Fruit fly (Drosophila melanogaster) whole organism, embryonic: ENCODE measurements around the gene mRpL50.

Experiments
- Atf6 ChIP-seq: fragments of 200-800 bp; sonication (Bioruptor generic); IDR thresholded peaks from 2 replicates; pipeline ENCODE4 v1.3.6; 2022; ENCODE audit warnings: missing biosample characterization, missing genetic modification characterization
- CG10209 ChIP-seq: fragments of 200-800 bp; sonication (Bioruptor generic); optimal IDR thresholded peaks from 3 replicates; lab custom pipeline; 2017; ENCODE audit warnings: missing biosample characterization, mild to moderate bottlenecking, missing genetic modification characterization, missing genetic modification reagents
- CG11696 ChIP-seq: fragments of 200-800 bp; sonication (Bioruptor generic); IDR thresholded peaks from 2 replicates; pipeline ENCODE4 v1.3.6; 2022; ENCODE audit warnings: missing biosample characterization, missing genetic modification characterization
- CG12769 ChIP-seq: fragments of 200-800 bp; sonication (Bioruptor generic); optimal IDR thresholded peaks from 2 replicates; lab custom pipeline; 2019; ENCODE audit warnings: missing biosample characterization, mild to moderate bottlenecking, missing genetic modification characterization, moderate library complexity
- CG13424 ChIP-seq: fragments of 200-800 bp; sonication (Bioruptor generic); optimal IDR thresholded peaks from 2 replicates; lab custom pipeline; 2019; ENCODE audit warnings: missing biosample characterization, mild to moderate bottlenecking, missing genetic modification characterization, moderate library complexity
- CG13894 ChIP-seq: fragments of 200-800 bp; sonication (Bioruptor generic); optimal IDR thresholded peaks from 3 replicates; lab custom pipeline; 2018; ENCODE audit warnings: missing biosample characterization, mild to moderate bottlenecking, missing genetic modification characterization, moderate library complexity
- CG14667 ChIP-seq: fragments of 200-800 bp; sonication (Bioruptor generic); IDR thresholded peaks from 2 replicates; pipeline ENCODE4 v1.3.6; 2022; ENCODE audit warnings: missing biosample characterization, missing genetic modification characterization
- CG1647 ChIP-seq: fragments of 200-800 bp; sonication (Bioruptor generic); optimal IDR thresholded peaks from 3 replicates; lab custom pipeline; 2016; ENCODE audit warnings: missing biosample characterization, missing genetic modification characterization
- CG16779 ChIP-seq: fragments of 200-800 bp; sonication (Bioruptor generic); IDR thresholded peaks from 2 replicates; pipeline ENCODE4 v1.3.6; 2022; ENCODE audit warnings: missing biosample characterization, missing genetic modification characterization
- CG2120 ChIP-seq: fragments of 200-800 bp; sonication (Bioruptor generic); optimal IDR thresholded peaks from 3 replicates; lab custom pipeline; 2016; ENCODE audit warnings: missing biosample characterization, missing genetic modification characterization
- CG30431 ChIP-seq: fragments of 200-800 bp; sonication (Bioruptor generic); optimal IDR thresholded peaks from 2 replicates; lab custom pipeline; 2017; ENCODE audit warnings: missing biosample characterization, missing genetic modification characterization
- CG3163 ChIP-seq: fragments of 200-800 bp; sonication (Bioruptor generic); optimal IDR thresholded peaks from 3 replicates; lab custom pipeline; 2016; ENCODE audit warnings: missing biosample characterization, missing genetic modification characterization
- CG33213 ChIP-seq: fragments of 200-800 bp; sonication (Bioruptor generic); optimal IDR thresholded peaks from 3 replicates; lab custom pipeline; 2016; ENCODE audit warnings: missing biosample characterization, missing genetic modification characterization
- CG34224 ChIP-seq: fragments of 200-800 bp; sonication (Bioruptor generic); IDR thresholded peaks from 3 replicates; pipeline ENCODE4 v1.3.6; 2022; ENCODE audit warnings: missing biosample characterization, missing genetic modification characterization; ENCODE audit not compliant: partially characterized antibody
- CG3726 ChIP-seq: fragments of 200-800 bp; sonication (Bioruptor generic); IDR thresholded peaks from 3 replicates; pipeline ENCODE4, ENCODE4 v1.3.6; 2022; ENCODE audit warnings: missing biosample characterization, missing genetic modification characterization
- CG4404 ChIP-seq: fragments of 200-800 bp; sonication (Bioruptor generic); IDR thresholded peaks from 2 replicates; pipeline ENCODE4 v1.3.6; 2022; ENCODE audit warnings: missing biosample characterization, missing genetic modification characterization
- CG4730 ChIP-seq: fragments of 200-800 bp; sonication (Bioruptor generic); IDR thresholded peaks from 2 replicates; pipeline ENCODE4 v1.3.6; 2022; ENCODE audit warnings: missing biosample characterization, missing genetic modification characterization
- CG8478 ChIP-seq: fragments of >200 bp; optimal IDR thresholded peaks from 2 replicates; lab custom pipeline; 2018
- Dbx ChIP-seq: fragments of 200-800 bp; sonication (Bioruptor generic); IDR thresholded peaks from 3 replicates; pipeline ENCODE4 v1.3.6; 2022; ENCODE audit warnings: missing biosample characterization, missing genetic modification characterization
- Doc3 ChIP-seq: fragments of 200-800 bp; sonication (Bioruptor generic); IDR thresholded peaks from 3 replicates; pipeline ENCODE4 v1.3.6; 2022; ENCODE audit warnings: missing biosample characterization, missing genetic modification characterization; ENCODE audit not compliant: partially characterized antibody
- Eip74EF ChIP-seq, 2 experiments: fragments of 200-800 bp in 1 of 2; fragments of >200 bp in 1 of 2; sonication (Bioruptor generic) in 1 of 2; optimal IDR thresholded peaks; 2 replicates each; lab custom pipeline; 2017 to 2019; ENCODE audit warnings: missing biosample characterization in 2 of 2, missing genetic modification characterization in 2 of 2, mild to moderate bottlenecking in 1 of 2, moderate library complexity in 1 of 2
- Gsc ChIP-seq: fragments of 200-800 bp; sonication (Bioruptor generic); IDR thresholded peaks from 2 replicates; pipeline ENCODE4 v1.3.6; 2022; ENCODE audit warnings: missing biosample characterization, missing genetic modification characterization
- H15 ChIP-seq: fragments of 200-800 bp; sonication (Bioruptor generic); IDR thresholded peaks from 3 replicates; pipeline ENCODE4 v1.3.6; 2022; ENCODE audit warnings: missing biosample characterization, missing genetic modification characterization
- Hr3 ChIP-seq: fragments of 200-800 bp; sonication (Bioruptor generic); optimal IDR thresholded peaks from 3 replicates; lab custom pipeline; 2016; ENCODE audit warnings: missing biosample characterization, missing genetic modification characterization
- Neu2 ChIP-seq: fragments of 200-800 bp; sonication (Bioruptor generic); optimal IDR thresholded peaks from 3 replicates; lab custom pipeline; 2016; ENCODE audit warnings: missing biosample characterization, missing genetic modification characterization, borderline replicate concordance
- Nf-YB ChIP-seq: fragments of 200-800 bp; sonication (Bioruptor generic); optimal IDR thresholded peaks from 3 replicates; lab custom pipeline; 2019; ENCODE audit warnings: missing biosample characterization, mild to moderate bottlenecking, missing genetic modification characterization, moderate library complexity
- NfI ChIP-seq: fragments of 200-800 bp; sonication (Bioruptor generic); optimal IDR thresholded peaks from 3 replicates; lab custom pipeline; 2018; ENCODE audit warnings: missing biosample characterization, mild to moderate bottlenecking, missing genetic modification characterization, moderate library complexity
- Opbp ChIP-seq: fragments of 200-800 bp; sonication (Bioruptor generic); IDR thresholded peaks from 3 replicates; pipeline ENCODE4 v1.3.6; 2022; ENCODE audit warnings: missing biosample characterization, missing genetic modification characterization; ENCODE audit not compliant: partially characterized antibody
- Scr ChIP-seq: fragments of 200-800 bp; sonication (Bioruptor generic); IDR thresholded peaks from 2 replicates; pipeline ENCODE4 v1.3.6; 2022; ENCODE audit warnings: missing biosample characterization, missing genetic modification characterization; ENCODE audit not compliant: partially characterized antibody
- Sox102F ChIP-seq: fragments of 200-800 bp; sonication (Bioruptor generic); optimal IDR thresholded peaks from 2 replicates; lab custom pipeline; 2018; ENCODE audit warnings: missing biosample characterization, mild to moderate bottlenecking, missing genetic modification characterization, moderate library complexity
- Spps ChIP-seq: fragments of 200-800 bp; sonication (Bioruptor generic); optimal IDR thresholded peaks from 2 replicates; lab custom pipeline; 2018; ENCODE audit warnings: missing biosample characterization, mild to moderate bottlenecking, missing genetic modification characterization
- Tbp ChIP-seq: fragments of >200 bp; optimal IDR thresholded peaks from 2 replicates; lab custom pipeline; 2018; ENCODE audit warnings: missing biosample characterization, missing genetic modification characterization
- ash1 ChIP-seq: fragments of 200-800 bp; sonication (Bioruptor generic); optimal IDR thresholded peaks from 2 replicates; lab custom pipeline; 2018; ENCODE audit warnings: missing biosample characterization, mild to moderate bottlenecking, missing genetic modification characterization
- bab2 ChIP-seq: fragments of 200-800 bp; sonication (Bioruptor generic); optimal IDR thresholded peaks from 2 replicates; lab custom pipeline; 2016; ENCODE audit warnings: missing biosample characterization, missing genetic modification characterization
- crp ChIP-seq, 2 experiments: fragments of 200-800 bp; sonication (Bioruptor generic); optimal IDR thresholded peaks; 2 replicates in 1 of 2; 3 replicates in 1 of 2; lab custom pipeline; 2017; ENCODE audit warnings: missing biosample characterization in 2 of 2, missing genetic modification characterization in 2 of 2, mild to moderate bottlenecking in 1 of 2, moderate library complexity in 1 of 2
- danr ChIP-seq: fragments of 200-800 bp; sonication (Bioruptor generic); IDR thresholded peaks from 2 replicates; pipeline ENCODE4 v1.3.6; 2022; ENCODE audit warnings: missing biosample characterization, missing genetic modification characterization
- gcm2 ChIP-seq: fragments of 200-800 bp; sonication (Bioruptor generic); optimal IDR thresholded peaks from 2 replicates; lab custom pipeline; 2016; ENCODE audit warnings: missing biosample characterization, missing genetic modification characterization
- ham ChIP-seq: fragments of 200-800 bp; sonication (Bioruptor generic); IDR thresholded peaks from 2 replicates; pipeline ENCODE4 v1.3.6; 2022; ENCODE audit warnings: missing biosample characterization, missing genetic modification characterization
- kay ChIP-seq: fragments of 200-800 bp; sonication (Bioruptor generic); optimal IDR thresholded peaks from 2 replicates; lab custom pipeline; 2016; ENCODE audit warnings: missing biosample characterization, missing genetic modification characterization
- knrl ChIP-seq: fragments of 200-800 bp; sonication (Bioruptor generic); IDR thresholded peaks from 3 replicates; pipeline ENCODE4 v1.3.6; 2022; ENCODE audit warnings: missing biosample characterization, missing genetic modification characterization; ENCODE audit not compliant: partially characterized antibody
- lmd ChIP-seq: fragments of 200-800 bp; sonication (Bioruptor generic); IDR thresholded peaks from 2 replicates; pipeline ENCODE4 v1.3.6; 2022; ENCODE audit warnings: missing biosample characterization, missing genetic modification characterization
- lola ChIP-seq, 3 experiments: fragments of >200 bp in 2 of 3; fragments of 200-800 bp in 1 of 3; sonication (Bioruptor generic) in 1 of 3; optimal IDR thresholded peaks; 2 replicates each; lab custom pipeline; 2017 to 2019; ENCODE audit warnings: missing biosample characterization in 3 of 3, missing genetic modification characterization in 3 of 3, mild to moderate bottlenecking in 1 of 3, moderate library complexity in 1 of 3
- mam ChIP-seq: fragments of 200-800 bp; sonication (Bioruptor generic); optimal IDR thresholded peaks from 3 replicates; lab custom pipeline; 2016; ENCODE audit warnings: missing biosample characterization, missing genetic modification characterization
- onecut ChIP-seq: fragments of 200-800 bp; sonication (Bioruptor generic); IDR thresholded peaks from 2 replicates; pipeline ENCODE4 v1.3.6; 2022; ENCODE audit warnings: missing biosample characterization, missing genetic modification characterization
- ro ChIP-seq: fragments of 200-800 bp; sonication (Bioruptor generic); IDR thresholded peaks from 2 replicates; pipeline ENCODE4 v1.3.6; 2022; ENCODE audit warnings: missing biosample characterization, missing genetic modification characterization
- sd ChIP-seq: fragments of 200-800 bp; sonication (Bioruptor generic); optimal IDR thresholded peaks from 3 replicates; lab custom pipeline; 2018; ENCODE audit warnings: missing biosample characterization, mild to moderate bottlenecking, missing genetic modification characterization, moderate library complexity
- stwl ChIP-seq: fragments of 200-800 bp; sonication (Bioruptor generic); optimal IDR thresholded peaks from 3 replicates; lab custom pipeline; 2018; ENCODE audit warnings: missing biosample characterization, mild to moderate bottlenecking, missing genetic modification characterization, moderate library complexity
- ttk ChIP-seq: fragments of 200-800 bp; sonication (Bioruptor generic); IDR thresholded peaks from 2 replicates; pipeline ENCODE4 v2.1.2; 2022; ENCODE audit warnings: missing biosample characterization, missing genetic modification characterization
- unpg ChIP-seq: fragments of 200-800 bp; sonication (Bioruptor generic); optimal IDR thresholded peaks from 3 replicates; lab custom pipeline; 2018; ENCODE audit warnings: missing biosample characterization, mild to moderate bottlenecking, missing genetic modification characterization, moderate library complexity
- wek ChIP-seq: fragments of 200-800 bp; sonication (Bioruptor generic); optimal IDR thresholded peaks from 3 replicates; lab custom pipeline; 2018; ENCODE audit warnings: missing biosample characterization, mild to moderate bottlenecking, missing genetic modification characterization, moderate library complexity

Gene mRpL50

dm6 chr3L:7250469-7250868 lies 6.7 kb upstream of the mRpL50 start, which contains the start of gene MED4 (continued):
- TF ChIP-seq lola (GFP tag; optimal IDR thresholded peaks at IDR 0.05; lab: Kevin White, UChicago): peak in 1 of 3 experiments; percentile 60
- peak; percentile 52 for TF ChIP-seq onecut
- TF ChIP-seq CG4730 (GFP tag; lab: Robert Waterston, UW): peak; percentile 61
- no peak for TF ChIP-seq CG11696 (GFP tag; lab: Robert Waterston, UW)
- no peak for TF ChIP-seq ash1 (GFP tag; lab: Kevin White, UChicago)
- TF ChIP-seq Dbx (GFP tag; lab: Robert Waterston, UW): peak; percentile 83
- no peak for TF ChIP-seq CG8478
- peak; percentile 92 for TF ChIP-seq CG2120 (GFP tag; lab: Kevin White, UChicago)
- peak; percentile 26; the same call in 1 of the 3 replicates for TF ChIP-seq knrl
- TF ChIP-seq unpg: peak; percentile 77
- peak in 1 of 2 experiments; percentile 26 for TF ChIP-seq Eip74EF (GFP tag; optimal IDR thresholded peaks at IDR 0.05; lab: Kevin White, UChicago)
- peak; percentile 47 for TF ChIP-seq Neu2 (GFP tag; lab: Kevin White, UChicago)
- TF ChIP-seq Doc3 (GFP tag; lab: Robert Waterston, UW): no peak
- TF ChIP-seq bab2 (GFP tag; lab: Kevin White, UChicago): peak; percentile 79
- peak; percentile 82 for TF ChIP-seq CG33213
- TF ChIP-seq CG30431 (GFP tag; lab: Kevin White, UChicago): peak; percentile 42
- TF ChIP-seq Nf-YB (GFP tag; lab: Kevin White, UChicago): peak; percentile 47
- peak; percentile 78 for TF ChIP-seq Atf6 (GFP tag; lab: Robert Waterston, UW)
- TF ChIP-seq danr: 0 out of 2 replicates have a peak, but pooled peaks have one; percentile 25
- peak; percentile 56 for TF ChIP-seq CG1647 (GFP tag; lab: Kevin White, UChicago)
- peak; percentile 91 for TF ChIP-seq mam
- TF ChIP-seq CG10209 (GFP tag; lab: Kevin White, UChicago): peak; percentile 63
- TF ChIP-seq CG12769 (tag; lab: Kevin White, UChicago): peak; percentile 85
- TF ChIP-seq Tbp (GFP tag; lab: Kevin White, UChicago): no peak
- TF ChIP-seq Sox102F: peak; percentile 75
- peak; percentile 82 for TF ChIP-seq NfI (GFP tag; lab: Kevin White, UChicago)
- peak; percentile 79 for TF ChIP-seq CG16779 (GFP tag; lab: Robert Waterston, UW)
- no peak for TF ChIP-seq Gsc (GFP tag; lab: Robert Waterston, UW)
- TF ChIP-seq gcm2 (GFP tag; lab: Kevin White, UChicago): peak; percentile 82
- TF ChIP-seq CG13424 (tag; lab: Kevin White, UChicago): peak; percentile 74
- 0 out of 2 replicates have a peak, but pooled peaks have one; percentile 10 for TF ChIP-seq CG4404
- peak; percentile 83 for TF ChIP-seq lmd
- peak; percentile 68 for TF ChIP-seq sd (tag; lab: Kevin White, UChicago)
- TF ChIP-seq stwl (tag; lab: Kevin White, UChicago): peak; percentile 76
- peak; percentile 48; the same call in 1 of the 3 replicates for TF ChIP-seq Opbp
- peak in 1 of 2 experiments; percentile 31 for TF ChIP-seq crp (GFP tag; optimal IDR thresholded peaks at IDR 0.05; lab: Kevin White, UChicago)
- peak; percentile 82 for TF ChIP-seq ttk (GFP tag; lab: Robert Waterston, UW)
- TF ChIP-seq Scr (GFP tag; lab: Robert Waterston, UW): no peak
- peak; percentile 61 for TF ChIP-seq CG14667 (GFP tag; lab: Robert Waterston, UW)
- peak; percentile 66; the same call in 2 of the 3 replicates for TF ChIP-seq H15 (GFP tag; lab: Robert Waterston, UW)
- peak; percentile 72 for TF ChIP-seq CG13894 (tag; lab: Kevin White, UChicago)
- TF ChIP-seq ham (GFP tag; lab: Robert Waterston, UW): peak; percentile 25; the same call in 1 of the 2 replicates
- no peak for TF ChIP-seq ro (GFP tag; lab: Robert Waterston, UW)
- TF ChIP-seq CG3726: 0 out of 3 replicates have a peak, but pooled peaks have one; percentile 16
- TF ChIP-seq Spps: no peak
- peak; percentile 18; the same call in 1 of the 3 replicates for TF ChIP-seq CG34224 (GFP tag; lab: Robert Waterston, UW)
- peak; percentile 72 for TF ChIP-seq CG3163
- TF ChIP-seq wek (GFP tag; lab: Kevin White, UChicago): peak; percentile 12
- TF ChIP-seq Hr3 (GFP tag; lab: Kevin White, UChicago): peak; percentile 70
- peak; percentile 66 for TF ChIP-seq kay
